Worm (Caenorhabditis elegans): ENCODE data around the gene acl-1.
A peak's percentile ranks its signal among the peaks of the same experiment; 100 is the strongest.

acl-1 gene

DNA sequence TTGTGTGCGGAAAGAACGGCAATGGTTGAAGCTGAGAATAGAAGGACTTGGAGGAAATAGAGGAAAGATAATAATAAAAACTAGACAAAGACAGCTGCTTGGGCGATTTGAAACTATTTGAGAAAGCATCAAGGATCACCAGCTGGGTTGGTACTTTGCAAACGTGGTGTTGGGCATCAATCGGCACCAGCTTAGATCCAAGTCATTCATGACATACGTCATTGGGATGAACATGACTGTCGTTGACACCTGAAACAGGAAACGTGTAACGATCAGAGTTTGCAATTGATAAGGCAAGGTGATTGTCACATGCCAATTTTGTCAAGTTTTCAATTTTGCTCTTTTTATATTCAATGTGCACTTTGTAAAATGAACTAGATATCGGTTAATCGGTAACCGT, 7.2 kb upstream of the acl-1 start:
- no peak for TF ChIP-seq elt-1 (tag; optimal IDR thresholded peaks at IDR 0.05)
- TF ChIP-seq tbx-2 (tag; optimal IDR thresholded peaks at IDR 0.05) = peak; percentile 58
- no peak for TF ChIP-seq nhr-28 (tag; optimal IDR thresholded peaks at IDR 0.05)
- TF ChIP-seq mml-1 (tag; optimal IDR thresholded peaks at IDR 0.05) = no peak
- TF ChIP-seq nhr-67 (tag; optimal IDR thresholded peaks at IDR 0.05) = no peak
- no peak for TF ChIP-seq ZK546.5 (tag; optimal IDR thresholded peaks at IDR 0.05)
- no peak for TF ChIP-seq nfya-1 (tag; optimal IDR thresholded peaks at IDR 0.05; ENCODE audit: insufficient read depth)
- no peak for TF ChIP-seq ceh-28 (tag; optimal IDR thresholded peaks at IDR 0.05)
- no peak for TF ChIP-seq nhr-237 (tag; optimal IDR thresholded peaks at IDR 0.05)
- no peak for TF ChIP-seq egl-27 (tag; optimal IDR thresholded peaks at IDR 0.05)
- TF ChIP-seq nhr-43 (tag; optimal IDR thresholded peaks at IDR 0.05; ENCODE audit: poor library complexity, severe bottlenecking) = peak; percentile 87
- no peak for TF ChIP-seq lin-15B (tag; optimal IDR thresholded peaks at IDR 0.05)
- TF ChIP-seq skn-1 (tag; optimal IDR thresholded peaks at IDR 0.05) = no peak
- no peak for TF ChIP-seq nhr-11 (tag; optimal IDR thresholded peaks at IDR 0.05)
- no peak for TF ChIP-seq ceh-9 (tag; optimal IDR thresholded peaks at IDR 0.05)
- TF ChIP-seq ceh-16 (tag; optimal IDR thresholded peaks at IDR 0.05) = no peak
- TF ChIP-seq pqm-1 (tag; optimal IDR thresholded peaks at IDR 0.05) = peak; percentile 87
- no peak for TF ChIP-seq nhr-76 (tag; optimal IDR thresholded peaks at IDR 0.05)
- peak; percentile 21 for TF ChIP-seq aly-2 (tag; optimal IDR thresholded peaks at IDR 0.05)
- no peak for TF ChIP-seq ceh-82 (tag; optimal IDR thresholded peaks at IDR 0.05)
- no peak for TF ChIP-seq unc-62 (GFP tag; optimal IDR thresholded peaks at IDR 0.05)
- TF ChIP-seq ztf-4 (tag; optimal IDR thresholded peaks at IDR 0.05) = no peak
- TF ChIP-seq R02D3.7 (tag; optimal IDR thresholded peaks at IDR 0.05) = no peak
- no peak for TF ChIP-seq zag-1 (tag; optimal IDR thresholded peaks at IDR 0.05)
- TF ChIP-seq fkh-2 (tag; optimal IDR thresholded peaks at IDR 0.05) = no peak
- TF ChIP-seq ama-1 (optimal IDR thresholded peaks at IDR 0.05) = no peak
- peak; percentile 67 for TF ChIP-seq lsy-12 (tag; optimal IDR thresholded peaks at IDR 0.05)
- TF ChIP-seq elt-2 (tag; optimal IDR thresholded peaks at IDR 0.05) = peak; percentile 85
- TF ChIP-seq ztf-11 (tag; optimal IDR thresholded peaks at IDR 0.05) = no peak
- TF ChIP-seq nhr-25 (tag; optimal IDR thresholded peaks at IDR 0.05) = no peak
- TF ChIP-seq pha-4 (tag; optimal IDR thresholded peaks at IDR 0.05) = peak; percentile 3
- TF ChIP-seq snpc-4 (tag; optimal IDR thresholded peaks at IDR 0.05) = no peak
- no peak for TF ChIP-seq mdl-1 (tag; optimal IDR thresholded peaks at IDR 0.05)
- no peak for TF ChIP-seq egl-5 (tag; optimal IDR thresholded peaks at IDR 0.05)
- no peak for TF ChIP-seq sea-2 (GFP tag; optimal IDR thresholded peaks at IDR 0.05)
- peak; percentile 47 for TF ChIP-seq nhr-77 (tag; optimal IDR thresholded peaks at IDR 0.05)
- peak; percentile 61 for TF ChIP-seq jun-1 (tag; optimal IDR thresholded peaks at IDR 0.05)
- TF ChIP-seq lin-39 (tag; optimal IDR thresholded peaks at IDR 0.05) = no peak
- TF ChIP-seq nhr-23 (tag; optimal IDR thresholded peaks at IDR 0.05) = no peak
- TF ChIP-seq daf-12 (tag; optimal IDR thresholded peaks at IDR 0.05) = no peak
- TF ChIP-seq nhr-12 (tag; optimal IDR thresholded peaks at IDR 0.05) = no peak
- TF ChIP-seq fkh-10 (GFP tag; optimal IDR thresholded peaks at IDR 0.05) = no peak
- TF ChIP-seq unc-39 (tag; optimal IDR thresholded peaks at IDR 0.05) = no peak
- TF ChIP-seq eor-1 (tag; optimal IDR thresholded peaks at IDR 0.05) = no peak
- no peak for TF ChIP-seq fos-1 (tag; optimal IDR thresholded peaks at IDR 0.05)
- no peak for TF ChIP-seq hmg-11 (tag; optimal IDR thresholded peaks at IDR 0.05)
- TF ChIP-seq elt-3 (tag; optimal IDR thresholded peaks at IDR 0.05) = no peak

DNA sequence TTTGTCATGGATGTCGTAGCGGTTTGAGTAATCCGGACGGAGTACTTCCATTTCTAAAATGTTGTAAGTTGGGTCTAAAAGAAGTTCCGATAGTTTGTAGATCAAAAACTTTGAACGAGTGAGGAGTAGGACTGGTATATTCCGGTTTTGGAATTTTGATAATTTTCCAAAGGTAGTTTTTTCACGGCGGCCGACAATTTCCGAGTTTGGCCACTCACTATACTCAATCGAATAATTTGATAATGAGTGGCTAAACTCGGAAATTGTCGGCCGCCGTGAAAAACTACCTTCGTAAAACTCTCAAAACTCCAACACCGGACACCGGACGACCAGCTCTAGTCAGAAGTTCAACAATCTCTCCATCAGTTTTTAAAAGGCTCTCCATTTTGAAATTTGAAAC, 5.4 kb upstream of the acl-1 start:
- no peak for TF ChIP-seq ama-1 (optimal IDR thresholded peaks at IDR 0.05)
- no peak for TF ChIP-seq hmg-11 (tag; optimal IDR thresholded peaks at IDR 0.05)
- TF ChIP-seq elt-3 (tag; optimal IDR thresholded peaks at IDR 0.05) = no peak
- no peak for TF ChIP-seq zag-1 (tag; optimal IDR thresholded peaks at IDR 0.05)
- no peak for TF ChIP-seq sea-2 (GFP tag; optimal IDR thresholded peaks at IDR 0.05)

Data from whole organism, L3 larva.